Worm (Caenorhabditis elegans): ENCODE results near the gene spp-6.

spp-6 gene

DNA sequence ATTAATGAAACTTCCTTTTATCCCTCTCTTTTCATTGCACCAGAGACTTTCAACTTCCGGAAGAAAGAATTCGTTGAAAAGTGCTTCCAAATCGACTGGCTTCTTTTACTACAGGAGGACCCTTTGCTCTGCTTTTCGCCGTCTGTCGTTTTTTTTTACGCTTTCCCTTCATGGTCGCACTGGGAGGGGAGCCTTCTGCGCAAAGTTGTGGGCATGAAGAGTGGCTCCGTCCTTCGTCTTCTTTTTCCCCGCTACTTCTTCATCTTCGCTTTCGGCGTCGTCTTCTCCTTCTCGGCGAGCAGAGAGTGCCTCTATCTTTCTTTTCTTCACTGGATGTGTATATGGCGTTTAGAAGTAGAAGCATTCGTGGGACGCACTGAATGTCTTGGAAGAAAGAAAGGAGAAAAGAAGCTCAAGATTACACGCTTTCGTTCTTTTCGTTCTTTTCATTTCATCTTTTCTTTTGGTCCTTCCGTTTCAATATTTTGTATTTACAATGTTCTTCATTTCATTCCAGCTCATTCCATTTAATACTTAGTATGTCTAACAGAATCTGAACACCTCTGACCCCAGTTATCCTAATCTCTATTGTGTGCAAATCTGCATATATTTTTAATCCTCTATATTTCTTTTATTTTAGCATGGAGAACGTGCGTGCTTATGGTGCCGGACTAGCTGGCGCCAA, 10.0 kb downstream of the spp-6 start, which contains the start of gene sng-1:
Gene sng-1 (plus strand): TSS at position 635 of the 685 bp plus-strand sequence.
- TF ChIP-seq grh-1 (GFP tag; IDR thresholded peaks at IDR 0.05) = no peak
- no peak for TF ChIP-seq lin-35 (GFP tag; optimal IDR thresholded peaks at IDR 0.05)
- TF ChIP-seq fkh-8 (tag; optimal IDR thresholded peaks at IDR 0.05) = peak; percentile 22
- peak; percentile 1 for TF ChIP-seq nhr-47 (tag; optimal IDR thresholded peaks at IDR 0.05)
- TF ChIP-seq ceh-82 (tag; optimal IDR thresholded peaks at IDR 0.05) = peak in 1 of 3 experiments; percentile 33
- peak; percentile 12 for TF ChIP-seq unc-86 (tag; optimal IDR thresholded peaks at IDR 0.05)
- peak; percentile 20 for TF ChIP-seq nhr-71 (tag; optimal IDR thresholded peaks at IDR 0.05)
- no peak for TF ChIP-seq zip-4 (GFP tag; optimal IDR thresholded peaks at IDR 0.05)
- TF ChIP-seq snpc-4 (tag; optimal IDR thresholded peaks at IDR 0.05) = no peak
- peak; percentile 72 for TF ChIP-seq lin-14 (GFP tag; optimal IDR thresholded peaks at IDR 0.05)
- no peak for TF ChIP-seq C04F5.9 (tag; optimal IDR thresholded peaks at IDR 0.05)

ce11 chrX:7328065-7328564, 11.0 kb downstream of the spp-6 start:
- peak in 1 of 3 experiments; percentile 4 for TF ChIP-seq ceh-82 (tag; optimal IDR thresholded peaks at IDR 0.05)
- TF ChIP-seq nhr-20 (tag; optimal IDR thresholded peaks at IDR 0.05) = no peak
- peak; percentile 54 for TF ChIP-seq lin-14 (GFP tag; optimal IDR thresholded peaks at IDR 0.05)

ce11 chrX:7329601-7330000, 12.5 kb downstream of the spp-6 start, which contains the start of gene ttr-59:
ttr-59 (plus strand) TSS chrX:7329818.
- TF ChIP-seq vab-15 (tag; optimal IDR thresholded peaks at IDR 0.05) = no peak
- TF ChIP-seq elt-3 (tag; optimal IDR thresholded peaks at IDR 0.05) = peak in 2 of 6 experiments; percentile 9 to 64
- TF ChIP-seq nhr-76 (tag; optimal IDR thresholded peaks at IDR 0.05) = no peak
- TF ChIP-seq pqm-1 (tag; optimal IDR thresholded peaks at IDR 0.05) = no peak
- TF ChIP-seq lin-35 (GFP tag; optimal IDR thresholded peaks at IDR 0.05) = peak in 1 of 2 experiments; percentile 19
- no peak for TF ChIP-seq nhr-237 (tag; optimal IDR thresholded peaks at IDR 0.05)
- TF ChIP-seq snu-23 (GFP tag; optimal IDR thresholded peaks at IDR 0.05) = peak; percentile 19
- TF ChIP-seq elt-2 (tag; optimal IDR thresholded peaks at IDR 0.05) = no peak
- TF ChIP-seq nhr-71 (tag; optimal IDR thresholded peaks at IDR 0.05) = peak; percentile 0
- TF ChIP-seq nhr-90 (tag; optimal IDR thresholded peaks at IDR 0.05; ENCODE audit: poor library complexity) = no peak
- peak; percentile 88 for TF ChIP-seq blmp-1 (tag; optimal IDR thresholded peaks at IDR 0.05)
- TF ChIP-seq lin-14 (GFP tag; optimal IDR thresholded peaks at IDR 0.05) = peak; percentile 35
- no peak for TF ChIP-seq ceh-90 (tag; optimal IDR thresholded peaks at IDR 0.05)
- TF ChIP-seq skn-1 (tag; optimal IDR thresholded peaks at IDR 0.05) = peak; percentile 24
- TF ChIP-seq nhr-85 (tag) = peak; percentile 72
- TF ChIP-seq pag-3 (tag; optimal IDR thresholded peaks at IDR 0.05; ENCODE audit: borderline replicate concordance, insufficient read depth) = no peak
- no peak for TF ChIP-seq fos-1 (tag; optimal IDR thresholded peaks at IDR 0.05)
- TF ChIP-seq alr-1 (tag; optimal IDR thresholded peaks at IDR 0.05; ENCODE audit: borderline replicate concordance) = no peak
- no peak for TF ChIP-seq ceh-88 (GFP tag; IDR thresholded peaks at IDR 0.05)
- TF ChIP-seq C16A3.4 (tag; optimal IDR thresholded peaks at IDR 0.05) = no peak
- no peak for TF ChIP-seq hlh-17 (GFP tag; optimal IDR thresholded peaks at IDR 0.05; ENCODE audit: borderline replicate concordance)
- no peak for TF ChIP-seq snpc-4 (tag; optimal IDR thresholded peaks at IDR 0.05)
- TF ChIP-seq ama-1 (optimal IDR thresholded peaks at IDR 0.05) = no peak

DNA sequence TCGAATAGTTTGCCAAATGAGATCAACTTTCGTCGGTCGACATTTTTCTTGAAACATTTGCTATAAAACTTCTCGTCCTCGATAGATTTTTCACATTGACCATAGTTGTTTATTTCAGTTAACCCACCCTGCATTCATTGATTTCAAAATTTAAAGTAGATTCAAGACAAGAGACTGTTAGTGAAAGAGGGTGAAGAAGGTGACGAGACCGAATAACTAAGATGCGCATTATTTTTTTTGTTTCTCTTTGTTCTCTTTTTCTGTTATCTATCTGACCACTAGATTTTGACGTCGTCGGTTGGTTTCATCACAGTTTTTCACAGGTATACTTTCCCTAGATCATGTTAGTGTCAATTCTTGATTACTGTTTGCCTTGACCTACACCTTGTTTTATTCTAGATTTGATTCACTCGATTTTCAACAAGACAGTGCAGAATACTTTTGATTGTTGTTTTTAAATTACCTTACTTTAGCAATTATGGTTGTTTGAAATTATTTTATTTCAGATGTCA, 13.6 kb downstream of the spp-6 start, which contains the start of gene ttr-30:
Gene ttr-30 (plus strand): TSS at position 265 of the 512 bp plus-strand sequence.
- peak; percentile 6 for TF ChIP-seq lin-14 (GFP tag; optimal IDR thresholded peaks at IDR 0.05)
- peak; percentile 34 for TF ChIP-seq blmp-1 (tag; optimal IDR thresholded peaks at IDR 0.05)
- TF ChIP-seq elt-3 (tag; optimal IDR thresholded peaks at IDR 0.05) = peak in 1 of 6 experiments; percentile 64
- TF ChIP-seq nhr-84 (tag; optimal IDR thresholded peaks at IDR 0.05) = no peak
- TF ChIP-seq hlh-17 (GFP tag; optimal IDR thresholded peaks at IDR 0.05; ENCODE audit: borderline replicate concordance) = no peak
- TF ChIP-seq nhr-85 (tag) = peak; percentile 58
